Fruit fly (Drosophila melanogaster) whole organism, embryonic: Measurements from ENCODE around the gene Gbs-76A.

Source experiments
- Atf6 ChIP-seq: fragments of 200-800 bp; sonication (Bioruptor generic); IDR thresholded peaks from 2 replicates; pipeline ENCODE4 v1.3.6; 2022; ENCODE audit warnings: missing biosample characterization, missing genetic modification characterization
- CG10267 ChIP-seq: fragments of 200-800 bp; sonication (Bioruptor generic); optimal IDR thresholded peaks from 2 replicates; lab custom pipeline; 2018; ENCODE audit warnings: missing biosample characterization, mild to moderate bottlenecking, missing genetic modification characterization, moderate library complexity
- CG11696 ChIP-seq: fragments of 200-800 bp; sonication (Bioruptor generic); IDR thresholded peaks from 2 replicates; pipeline ENCODE4 v1.3.6; 2022; ENCODE audit warnings: missing biosample characterization, missing genetic modification characterization
- CG13624 ChIP-seq: fragments of 200-800 bp; sonication (Bioruptor generic); optimal IDR thresholded peaks from 2 replicates; lab custom pipeline; 2016; ENCODE audit warnings: missing biosample characterization, missing genetic modification characterization
- CG15269 ChIP-seq: fragments of 200-800 bp; sonication (Bioruptor generic); optimal IDR thresholded peaks from 2 replicates; lab custom pipeline; 2018; ENCODE audit warnings: missing biosample characterization, mild to moderate bottlenecking, missing genetic modification characterization, moderate library complexity
- CG15514 ChIP-seq: fragments of 200-800 bp; sonication (Bioruptor generic); optimal IDR thresholded peaks from 3 replicates; lab custom pipeline; 2017; ENCODE audit warnings: missing biosample characterization, missing genetic modification characterization, mild to moderate bottlenecking, moderate library complexity, missing genetic modification reagents
- CG1603 ChIP-seq: fragments of 200-800 bp; sonication (Bioruptor generic); optimal IDR thresholded peaks from 2 replicates; lab custom pipeline; 2019; ENCODE audit warnings: missing biosample characterization, mild to moderate bottlenecking, missing genetic modification characterization, moderate library complexity
- CG18599 ChIP-seq: fragments of 200-800 bp; sonication (Bioruptor generic); optimal IDR thresholded peaks from 3 replicates; lab custom pipeline; 2017; ENCODE audit warnings: missing biosample characterization, missing genetic modification characterization, mild to moderate bottlenecking, moderate library complexity, missing genetic modification reagents
- CG2199 ChIP-seq: fragments of 200-800 bp; sonication (Bioruptor generic); IDR thresholded peaks from 3 replicates; pipeline ENCODE4 v1.3.6; 2022; ENCODE audit warnings: missing biosample characterization, missing genetic modification characterization
- CG31441 ChIP-seq: fragments of 200-800 bp; sonication (Bioruptor generic); IDR thresholded peaks from 2 replicates; pipeline ENCODE4 v1.3.6; 2022; ENCODE audit warnings: missing biosample characterization, missing genetic modification characterization
- CG3163 ChIP-seq: fragments of 200-800 bp; sonication (Bioruptor generic); optimal IDR thresholded peaks from 3 replicates; lab custom pipeline; 2016; ENCODE audit warnings: missing biosample characterization, missing genetic modification characterization
- CG33213 ChIP-seq: fragments of 200-800 bp; sonication (Bioruptor generic); optimal IDR thresholded peaks from 3 replicates; lab custom pipeline; 2016; ENCODE audit warnings: missing biosample characterization, missing genetic modification characterization
- CG33557 ChIP-seq: fragments of 200-800 bp; sonication (Bioruptor generic); optimal IDR thresholded peaks from 2 replicates; lab custom pipeline; 2019; ENCODE audit warnings: missing biosample characterization, mild to moderate bottlenecking, missing genetic modification characterization, moderate library complexity
- CG34224 ChIP-seq: fragments of 200-800 bp; sonication (Bioruptor generic); IDR thresholded peaks from 3 replicates; pipeline ENCODE4 v1.3.6; 2022; ENCODE audit warnings: missing biosample characterization, missing genetic modification characterization; ENCODE audit not compliant: partially characterized antibody
- CG34422 ChIP-seq: fragments of 200-800 bp; sonication (Bioruptor generic); IDR thresholded peaks from 3 replicates; pipeline ENCODE4 v1.3.6; 2022; ENCODE audit warnings: missing biosample characterization, missing genetic modification characterization
- CG42726 ChIP-seq: fragments of 200-800 bp; sonication (Bioruptor generic); IDR thresholded peaks from 2 replicates; pipeline ENCODE4 v1.3.6; 2022; ENCODE audit warnings: missing biosample characterization, missing genetic modification characterization; ENCODE audit not compliant: partially characterized antibody
- CG4328 ChIP-seq: fragments of 200-800 bp; sonication (Bioruptor generic); optimal IDR thresholded peaks from 3 replicates; lab custom pipeline; 2017; ENCODE audit warnings: missing biosample characterization, missing genetic modification reagents, missing genetic modification characterization
- CG4404 ChIP-seq: fragments of 200-800 bp; sonication (Bioruptor generic); IDR thresholded peaks from 2 replicates; pipeline ENCODE4 v1.3.6; 2022; ENCODE audit warnings: missing biosample characterization, missing genetic modification characterization
- CG4854 ChIP-seq: fragments of 200-800 bp; sonication (Bioruptor generic); optimal IDR thresholded peaks from 2 replicates; lab custom pipeline; 2016; ENCODE audit warnings: missing biosample characterization, missing genetic modification characterization, inconsistent platforms
- CG6813 ChIP-seq: fragments of 200-800 bp; sonication (Bioruptor generic); optimal IDR thresholded peaks from 2 replicates; lab custom pipeline; 2017; ENCODE audit warnings: missing biosample characterization, missing genetic modification characterization, mild to moderate bottlenecking, moderate library complexity, missing genetic modification reagents
- CG7786 ChIP-seq: fragments of 200-800 bp; sonication (Bioruptor generic); optimal IDR thresholded peaks from 2 replicates; lab custom pipeline; 2016; ENCODE audit warnings: missing biosample characterization, missing genetic modification characterization
- CG8290 ChIP-seq, 3 experiments: fragments of 200-800 bp; sonication (Bioruptor generic); optimal IDR thresholded peaks; 2 replicates each; lab custom pipeline; 2016 to 2019; ENCODE audit warnings: missing biosample characterization in 3 of 3, missing genetic modification characterization in 3 of 3, mild to moderate bottlenecking in 2 of 3, moderate library complexity in 1 of 3
- CHES-1-like ChIP-seq: fragments of 200-800 bp; sonication (Bioruptor generic); optimal IDR thresholded peaks from 2 replicates; lab custom pipeline; 2016; ENCODE audit warnings: missing biosample characterization, missing genetic modification characterization
- Deaf1 ChIP-seq: fragments of 200-800 bp; optimal IDR thresholded peaks from 3 replicates; lab custom pipeline; 2019; ENCODE audit warnings: missing biosample characterization, mild to moderate bottlenecking, missing genetic modification characterization, moderate library complexity
- ERR ChIP-seq: fragments of 200-800 bp; sonication (Bioruptor generic); optimal IDR thresholded peaks from 2 replicates; lab custom pipeline; 2016; ENCODE audit warnings: missing biosample characterization, missing genetic modification characterization
- Lhr ChIP-seq: fragments of 200-800 bp; sonication (Bioruptor generic); optimal IDR thresholded peaks from 3 replicates; lab custom pipeline; 2017; ENCODE audit warnings: mild to moderate bottlenecking, missing biosample characterization, missing genetic modification reagents, missing genetic modification characterization
- Med ChIP-seq: fragments of 200-800 bp; sonication (Bioruptor generic); peaks from one replicate; lab custom pipeline; 2016; ENCODE audit warnings: missing biosample characterization, missing genetic modification characterization, mild to moderate bottlenecking, inconsistent platforms, moderate library complexity
- Ravus ChIP-seq: fragments of 200-800 bp; sonication (Bioruptor generic); IDR thresholded peaks from 2 replicates; pipeline ENCODE4 v1.3.6; 2022; ENCODE audit warnings: missing biosample characterization, missing genetic modification characterization
- bbx ChIP-seq: fragments of 200-800 bp; sonication (Bioruptor generic); IDR thresholded peaks from 2 replicates; pipeline ENCODE4 v1.3.6; 2022; ENCODE audit warnings: missing biosample characterization, missing genetic modification characterization; ENCODE audit not compliant: partially characterized antibody
- cato ChIP-seq: fragments of 200-800 bp; sonication (Bioruptor generic); optimal IDR thresholded peaks from 2 replicates; lab custom pipeline; 2016; ENCODE audit warnings: missing biosample characterization, missing genetic modification characterization, borderline replicate concordance
- chm ChIP-seq: fragments of 200-800 bp; sonication (Bioruptor generic); IDR thresholded peaks from 2 replicates; pipeline ENCODE4 v1.3.6; 2022; ENCODE audit warnings: missing biosample characterization, missing genetic modification characterization
- corto ChIP-seq: fragments of 200-800 bp; sonication (Bioruptor generic); optimal IDR thresholded peaks from 2 replicates; lab custom pipeline; 2016; ENCODE audit warnings: missing biosample characterization, mild to moderate bottlenecking, missing genetic modification characterization, moderate library complexity
- da ChIP-seq: fragments of 200-800 bp; sonication (Bioruptor generic); optimal IDR thresholded peaks from 2 replicates; lab custom pipeline; 2016; ENCODE audit warnings: missing biosample characterization, missing genetic modification characterization
- en ChIP-seq: fragments of 200-800 bp; sonication (Bioruptor generic); optimal IDR thresholded peaks from 2 replicates; lab custom pipeline; 2016; ENCODE audit warnings: missing biosample characterization, missing genetic modification characterization
- exex ChIP-seq: fragments of 200-800 bp; sonication (Bioruptor generic); optimal IDR thresholded peaks from 4 replicates; lab custom pipeline; 2018; ENCODE audit warnings: missing biosample characterization, mild to moderate bottlenecking, missing genetic modification characterization, moderate library complexity
- gem ChIP-seq: fragments of 200-800 bp; sonication (Bioruptor generic); optimal IDR thresholded peaks from 2 replicates; lab custom pipeline; 2019; ENCODE audit warnings: missing biosample characterization, mild to moderate bottlenecking, missing genetic modification characterization, moderate library complexity
- gsb-n ChIP-seq: fragments of 200-800 bp; sonication (Bioruptor generic); optimal IDR thresholded peaks from 3 replicates; lab custom pipeline; 2018; ENCODE audit warnings: missing biosample characterization, mild to moderate bottlenecking, missing genetic modification characterization
- hkb ChIP-seq, 2 experiments: fragments of 200-800 bp in 1 of 2; fragments of >200 bp in 1 of 2; sonication (Bioruptor generic) in 1 of 2; IDR thresholded peaks in 1 of 2; optimal IDR thresholded peaks in 1 of 2; 2 replicates each; pipeline versions ENCODE4 v1.3.6 to Lab custom; 2017 to 2022; ENCODE audit warnings: missing biosample characterization in 1 of 2, missing genetic modification characterization in 1 of 2
- lola ChIP-seq, 3 experiments: fragments of >200 bp in 2 of 3; fragments of 200-800 bp in 1 of 3; sonication (Bioruptor generic) in 1 of 3; optimal IDR thresholded peaks; 2 replicates each; lab custom pipeline; 2017 to 2019; ENCODE audit warnings: missing biosample characterization in 3 of 3, missing genetic modification characterization in 3 of 3, mild to moderate bottlenecking in 1 of 3, moderate library complexity in 1 of 3
- luna ChIP-seq: fragments of 200-800 bp; sonication (Bioruptor generic); optimal IDR thresholded peaks from 2 replicates; lab custom pipeline; 2016; ENCODE audit warnings: missing biosample characterization, missing genetic modification characterization
- nerfin-2 ChIP-seq: fragments of 200-800 bp; sonication (Bioruptor generic); IDR thresholded peaks from 2 replicates; pipeline ENCODE4 v1.3.6; 2022; ENCODE audit warnings: missing biosample characterization, missing genetic modification characterization; ENCODE audit not compliant: partially characterized antibody
- oc ChIP-seq: fragments of 200-800 bp; sonication (Bioruptor generic); optimal IDR thresholded peaks from 2 replicates; lab custom pipeline; 2018; ENCODE audit warnings: missing biosample characterization, mild to moderate bottlenecking, missing genetic modification characterization, moderate library complexity
- odd ChIP-seq: fragments of 200-800 bp; sonication (Bioruptor generic); optimal IDR thresholded peaks from 2 replicates; lab custom pipeline; 2017; ENCODE audit warnings: missing biosample characterization, mild to moderate bottlenecking, missing genetic modification characterization
- pros ChIP-seq: fragments of 200-800 bp; sonication (Bioruptor generic); optimal IDR thresholded peaks from 3 replicates; lab custom pipeline; 2019; ENCODE audit warnings: missing biosample characterization, mild to moderate bottlenecking, missing genetic modification characterization, moderate library complexity
- rib ChIP-seq: fragments of 200-800 bp; sonication (Bioruptor generic); IDR thresholded peaks from 2 replicates; pipeline ENCODE4 v1.3.6; 2022; ENCODE audit warnings: missing biosample characterization, missing genetic modification characterization
- sob ChIP-seq: fragments of 200-800 bp; sonication (Bioruptor generic); IDR thresholded peaks from 2 replicates; pipeline ENCODE4 v1.3.6; 2022; ENCODE audit warnings: missing biosample characterization, missing genetic modification characterization
- tap ChIP-seq: fragments of 200-800 bp; optimal IDR thresholded peaks from 3 replicates; lab custom pipeline; 2019; ENCODE audit warnings: missing biosample characterization, mild to moderate bottlenecking, missing genetic modification characterization, moderate library complexity

The Gbs-76A gene

dm6 chr3L:19337398-19338086 is 45.0 kb upstream of the Gbs-76A start, which contains the start of gene pip (continued):
- TF ChIP-seq lola (GFP tag; optimal IDR thresholded peaks at IDR 0.05; lab: Kevin White, UChicago) (no peak), CG33213 (peak; percentile 30), CG15269 (tag; lab: Kevin White, UChicago) (peak; percentile 2), CG15514 (GFP tag; lab: Kevin White, UChicago) (peak; percentile 82), Med (GFP tag; lab: Kevin White, UChicago) (peak; percentile 91), cato (no peak), CG34224 (GFP tag; lab: Robert Waterston, UW) (no peak), odd (GFP tag; lab: Kevin White, UChicago) (peak; percentile 50), CG8290 (GFP tag; optimal IDR thresholded peaks at IDR 0.05; lab: Kevin White, UChicago) (no peak), CG8290 (tag; optimal IDR thresholded peaks at IDR 0.05; lab: Kevin White, UChicago) (peak; percentile 6 to 80), oc (tag; lab: Kevin White, UChicago) (no peak), chm (GFP tag; lab: Robert Waterston, UW) (0 out of 2 replicates have a peak, but pooled peaks have one; percentile 42), CG7786 (peak; percentile 23), CG31441 (GFP tag; lab: Robert Waterston, UW) (no peak), ERR (GFP tag; lab: Kevin White, UChicago) (no peak), CG13624 (GFP tag; lab: Kevin White, UChicago) (peak; percentile 28), da (GFP tag; lab: Kevin White, UChicago) (peak; percentile 29), Lhr (no peak), rib (GFP tag; lab: Robert Waterston, UW) (no peak), CG42726 (GFP tag; lab: Robert Waterston, UW) (no peak), CG4854 (peak; percentile 66), CG6813 (GFP tag; lab: Kevin White, UChicago) (peak; percentile 87), CG2199 (GFP tag; lab: Robert Waterston, UW) (peak; percentile 72), CHES-1-like (GFP tag; lab: Kevin White, UChicago) (peak; percentile 59), en (no peak), pros (peak; percentile 79), CG18599 (GFP tag; lab: Kevin White, UChicago) (peak; percentile 90), luna (GFP tag; lab: Kevin White, UChicago) (peak; percentile 27), CG4328 (peak; percentile 65), CG33557 (peak; percentile 13), gem (tag; lab: Kevin White, UChicago) (peak; percentile 34), CG3163 (GFP tag; lab: Kevin White, UChicago) (peak; percentile 95), CG4404 (GFP tag; lab: Robert Waterston, UW) (no peak), corto (GFP tag; lab: Kevin White, UChicago) (no peak), exex (no peak), CG1603 (tag; lab: Kevin White, UChicago) (peak; percentile 33), gsb-n (tag; lab: Kevin White, UChicago) (no peak), CG11696 (GFP tag; lab: Robert Waterston, UW) (0 out of 2 replicates have a peak, but pooled peaks have one; percentile 24), Atf6 (GFP tag; lab: Robert Waterston, UW) (peak; percentile 54; the same call in 1 of the 2 replicates), sob (GFP tag; lab: Robert Waterston, UW) (peak; percentile 42; the same call in 1 of the 2 replicates), Ravus (GFP tag; lab: Robert Waterston, UW) (no peak), Deaf1 (tag; lab: Kevin White, UChicago) (no peak), tap (tag; lab: Kevin White, UChicago) (no peak), hkb (optimal IDR thresholded peaks at IDR 0.05; lab: Kevin White, UChicago) (no peak), hkb (GFP tag; IDR thresholded peaks at IDR 0.05; lab: Robert Waterston, UW) (peak; percentile 29; the same call in 1 of the 2 replicates), bbx (GFP tag; lab: Robert Waterston, UW) (no peak), nerfin-2 (GFP tag; lab: Robert Waterston, UW) (no peak), CG10267 (tag; lab: Kevin White, UChicago) (no peak), CG34422 (GFP tag; lab: Robert Waterston, UW) (no peak)
